Fruit fly (Drosophila melanogaster) whole organism, embryonic: ENCODE measurements around the gene pkaap.

ENCODE experiments used
- Bgb ChIP-seq: fragments of 200-800 bp; sonication (Bioruptor generic); IDR thresholded peaks from 2 replicates; pipeline ENCODE4 v1.3.6; 2022; ENCODE audit warnings: missing biosample characterization, missing genetic modification characterization; ENCODE audit not compliant: partially characterized antibody
- CG10209 ChIP-seq: fragments of 200-800 bp; sonication (Bioruptor generic); optimal IDR thresholded peaks from 3 replicates; lab custom pipeline; 2017; ENCODE audit warnings: missing biosample characterization, mild to moderate bottlenecking, missing genetic modification characterization, missing genetic modification reagents
- CG11695 ChIP-seq: fragments of 200-800 bp; sonication (Bioruptor generic); IDR thresholded peaks from 3 replicates; pipeline ENCODE4 v1.3.6; 2022; ENCODE audit warnings: missing biosample characterization, missing genetic modification characterization
- CG12942 ChIP-seq: fragments of 200-800 bp; sonication (Bioruptor generic); optimal IDR thresholded peaks from 3 replicates; lab custom pipeline; 2016; ENCODE audit warnings: missing biosample characterization, missing genetic modification characterization
- CG13123 ChIP-seq: fragments of 200-800 bp; sonication (Bioruptor generic); optimal IDR thresholded peaks from 2 replicates; lab custom pipeline; 2016; ENCODE audit warnings: missing biosample characterization, missing genetic modification characterization
- CG15479 ChIP-seq: fragments of 200-800 bp; sonication (Bioruptor generic); optimal IDR thresholded peaks from 3 replicates; lab custom pipeline; 2019; ENCODE audit warnings: missing biosample characterization, mild to moderate bottlenecking, missing genetic modification characterization, moderate library complexity
- CG1602 ChIP-seq: fragments of 200-800 bp; sonication (Bioruptor generic); optimal IDR thresholded peaks from 3 replicates; lab custom pipeline; 2016; ENCODE audit warnings: missing biosample characterization, missing genetic modification characterization
- CG1792 ChIP-seq: fragments of 200-800 bp; sonication (Bioruptor generic); optimal IDR thresholded peaks from 2 replicates; lab custom pipeline; 2016; ENCODE audit warnings: missing biosample characterization, missing genetic modification characterization
- CG30403 ChIP-seq: fragments of 200-800 bp; sonication (Bioruptor generic); optimal IDR thresholded peaks from 3 replicates; lab custom pipeline; 2016; ENCODE audit warnings: missing biosample characterization, missing genetic modification characterization
- CG31441 ChIP-seq: fragments of 200-800 bp; sonication (Bioruptor generic); IDR thresholded peaks from 2 replicates; pipeline ENCODE4 v1.3.6; 2022; ENCODE audit warnings: missing biosample characterization, missing genetic modification characterization
- CG3163 ChIP-seq: fragments of 200-800 bp; sonication (Bioruptor generic); optimal IDR thresholded peaks from 3 replicates; lab custom pipeline; 2016; ENCODE audit warnings: missing biosample characterization, missing genetic modification characterization
- CG3847 ChIP-seq: fragments of 200-800 bp; sonication (Bioruptor generic); IDR thresholded peaks from 2 replicates; pipeline ENCODE4 v1.3.6; 2022; ENCODE audit warnings: missing biosample characterization, missing genetic modification characterization
- CG3995 ChIP-seq: fragments of 200-800 bp; sonication (Bioruptor generic); optimal IDR thresholded peaks from 3 replicates; lab custom pipeline; 2016; ENCODE audit warnings: missing biosample characterization, missing genetic modification characterization
- CG4424 ChIP-seq: fragments of 200-800 bp; sonication (Bioruptor generic); optimal IDR thresholded peaks from 3 replicates; lab custom pipeline; 2016; ENCODE audit warnings: missing biosample characterization, missing genetic modification characterization
- CG6813 ChIP-seq: fragments of 200-800 bp; sonication (Bioruptor generic); optimal IDR thresholded peaks from 2 replicates; lab custom pipeline; 2017; ENCODE audit warnings: missing biosample characterization, missing genetic modification characterization, mild to moderate bottlenecking, moderate library complexity, missing genetic modification reagents
- CG7963 ChIP-seq: fragments of 200-800 bp; sonication (Bioruptor generic); IDR thresholded peaks from 3 replicates; pipeline ENCODE4 v1.3.6; 2022; ENCODE audit warnings: missing biosample characterization, missing genetic modification characterization; ENCODE audit not compliant: partially characterized antibody
- CG9817 ChIP-seq: fragments of 200-800 bp; sonication (Bioruptor generic); optimal IDR thresholded peaks from 2 replicates; lab custom pipeline; 2018; ENCODE audit warnings: missing biosample characterization, mild to moderate bottlenecking, missing genetic modification characterization, moderate library complexity
- Dp ChIP-seq: fragments of 200-800 bp; sonication (Bioruptor generic); optimal IDR thresholded peaks from 2 replicates; lab custom pipeline; 2018; ENCODE audit warnings: missing biosample characterization, mild to moderate bottlenecking, missing genetic modification characterization, moderate library complexity
- Dref ChIP-seq: fragments of 200-800 bp; sonication (Bioruptor generic); IDR thresholded peaks from 2 replicates; pipeline ENCODE4 v1.3.6; 2022; ENCODE audit warnings: missing biosample characterization, missing genetic modification characterization
- HmgD ChIP-seq: fragments of 200-800 bp; sonication (Bioruptor generic); optimal IDR thresholded peaks from 3 replicates; lab custom pipeline; 2016; ENCODE audit warnings: missing biosample characterization, missing genetic modification characterization
- Hmr ChIP-seq: fragments of 200-800 bp; sonication (Bioruptor generic); optimal IDR thresholded peaks from 3 replicates; lab custom pipeline; 2017; ENCODE audit warnings: mild to moderate bottlenecking, missing biosample characterization, missing genetic modification reagents, missing genetic modification characterization
- Hr51 ChIP-seq, 2 experiments: fragments of 200-800 bp; sonication (Bioruptor generic); optimal IDR thresholded peaks; 2 replicates in 1 of 2; 3 replicates in 1 of 2; lab custom pipeline; 2016 to 2018; ENCODE audit warnings: missing biosample characterization in 2 of 2, missing genetic modification characterization in 2 of 2, mild to moderate bottlenecking in 1 of 2, moderate library complexity in 1 of 2
- Rfx ChIP-seq: fragments of 200-800 bp; sonication (Bioruptor generic); IDR thresholded peaks from 2 replicates; pipeline ENCODE4 v1.3.6; 2022; ENCODE audit warnings: missing biosample characterization, missing genetic modification characterization
- Scr ChIP-seq: fragments of 200-800 bp; sonication (Bioruptor generic); IDR thresholded peaks from 2 replicates; pipeline ENCODE4 v1.3.6; 2022; ENCODE audit warnings: missing biosample characterization, missing genetic modification characterization; ENCODE audit not compliant: partially characterized antibody
- Sin3A ChIP-seq: fragments of >200 bp; optimal IDR thresholded peaks from 2 replicates; lab custom pipeline; 2018
- Taf1 ChIP-seq: fragments of 200-800 bp; sonication (Bioruptor generic); IDR thresholded peaks from 2 replicates; pipeline ENCODE4 v1.3.6; 2022; ENCODE audit warnings: missing biosample characterization, missing genetic modification characterization
- amos ChIP-seq: fragments of 200-800 bp; sonication (Bioruptor generic); IDR thresholded peaks from 2 replicates; pipeline ENCODE4 v1.3.6; 2022; ENCODE audit warnings: missing biosample characterization, missing genetic modification characterization; ENCODE audit not compliant: partially characterized antibody
- bab2 ChIP-seq: fragments of 200-800 bp; sonication (Bioruptor generic); optimal IDR thresholded peaks from 2 replicates; lab custom pipeline; 2016; ENCODE audit warnings: missing biosample characterization, missing genetic modification characterization
- bbx ChIP-seq: fragments of 200-800 bp; sonication (Bioruptor generic); IDR thresholded peaks from 2 replicates; pipeline ENCODE4 v1.3.6; 2022; ENCODE audit warnings: missing biosample characterization, missing genetic modification characterization; ENCODE audit not compliant: partially characterized antibody
- bcd ChIP-seq: fragments of 200-800 bp; sonication (Bioruptor generic); optimal IDR thresholded peaks from 2 replicates; lab custom pipeline; 2017; ENCODE audit warnings: missing biosample characterization, mild to moderate bottlenecking, missing genetic modification characterization
- caup ChIP-seq: fragments of 200-800 bp; sonication (Bioruptor generic); optimal IDR thresholded peaks from 3 replicates; lab custom pipeline; 2017; ENCODE audit warnings: missing biosample characterization, mild to moderate bottlenecking, missing genetic modification characterization, moderate library complexity; ENCODE audit not compliant: severe bottlenecking
- crc ChIP-seq: fragments of 200-800 bp; sonication (Bioruptor generic); optimal IDR thresholded peaks from 2 replicates; lab custom pipeline; 2016; ENCODE audit warnings: missing biosample characterization, missing genetic modification characterization
- dysf ChIP-seq: fragments of 200-800 bp; sonication (Bioruptor generic); IDR thresholded peaks from 3 replicates; pipeline ENCODE4 v1.3.6; 2022; ENCODE audit warnings: missing biosample characterization, missing genetic modification characterization
- ems ChIP-seq: fragments of 200-800 bp; sonication (Bioruptor generic); optimal IDR thresholded peaks from 3 replicates; lab custom pipeline; 2016; ENCODE audit warnings: missing biosample characterization, missing genetic modification characterization
- hkb ChIP-seq, 2 experiments: fragments of 200-800 bp in 1 of 2; fragments of >200 bp in 1 of 2; sonication (Bioruptor generic) in 1 of 2; IDR thresholded peaks in 1 of 2; optimal IDR thresholded peaks in 1 of 2; 2 replicates each; pipeline versions ENCODE4 v1.3.6 to Lab custom; 2017 to 2022; ENCODE audit warnings: missing biosample characterization in 1 of 2, missing genetic modification characterization in 1 of 2
- jumu ChIP-seq: fragments of 200-800 bp; sonication (Bioruptor generic); optimal IDR thresholded peaks from 3 replicates; lab custom pipeline; 2016; ENCODE audit warnings: missing biosample characterization, missing genetic modification characterization
- kni ChIP-seq: fragments of 200-800 bp; sonication (Bioruptor generic); optimal IDR thresholded peaks from 3 replicates; lab custom pipeline; 2017; ENCODE audit warnings: mild to moderate bottlenecking, missing biosample characterization, missing genetic modification reagents, missing genetic modification characterization
- lilli ChIP-seq: fragments of 200-800 bp; sonication (Bioruptor generic); optimal IDR thresholded peaks from 3 replicates; lab custom pipeline; 2016; ENCODE audit warnings: missing biosample characterization, missing genetic modification characterization
- mam ChIP-seq: fragments of 200-800 bp; sonication (Bioruptor generic); optimal IDR thresholded peaks from 3 replicates; lab custom pipeline; 2016; ENCODE audit warnings: missing biosample characterization, missing genetic modification characterization
- nom ChIP-seq: fragments of 200-800 bp; sonication (Bioruptor generic); optimal IDR thresholded peaks from 2 replicates; lab custom pipeline; 2017; ENCODE audit warnings: missing biosample characterization, missing genetic modification characterization, mild to moderate bottlenecking, moderate library complexity, missing genetic modification reagents
- oc ChIP-seq: fragments of 200-800 bp; sonication (Bioruptor generic); optimal IDR thresholded peaks from 2 replicates; lab custom pipeline; 2018; ENCODE audit warnings: missing biosample characterization, mild to moderate bottlenecking, missing genetic modification characterization, moderate library complexity
- pfk ChIP-seq: fragments of 200-800 bp; sonication (Bioruptor generic); optimal IDR thresholded peaks from 2 replicates; lab custom pipeline; 2018; ENCODE audit warnings: missing biosample characterization, mild to moderate bottlenecking, missing genetic modification characterization, moderate library complexity
- ranshi ChIP-seq: fragments of 200-800 bp; sonication (Bioruptor generic); IDR thresholded peaks from 2 replicates; pipeline ENCODE4 v1.3.6; 2022; ENCODE audit warnings: missing biosample characterization, missing genetic modification characterization
- row ChIP-seq: fragments of 200-800 bp; sonication (Bioruptor generic); IDR thresholded peaks from 3 replicates; pipeline ENCODE4 v1.3.6; 2022; ENCODE audit warnings: missing biosample characterization, missing genetic modification characterization
- sob ChIP-seq: fragments of 200-800 bp; sonication (Bioruptor generic); IDR thresholded peaks from 2 replicates; pipeline ENCODE4 v1.3.6; 2022; ENCODE audit warnings: missing biosample characterization, missing genetic modification characterization
- stwl ChIP-seq: fragments of 200-800 bp; sonication (Bioruptor generic); optimal IDR thresholded peaks from 3 replicates; lab custom pipeline; 2018; ENCODE audit warnings: missing biosample characterization, mild to moderate bottlenecking, missing genetic modification characterization, moderate library complexity
- tna ChIP-seq: fragments of 200-800 bp; sonication (Bioruptor generic); IDR thresholded peaks from 2 replicates; pipeline ENCODE4 v1.3.6; 2022; ENCODE audit warnings: missing biosample characterization, missing genetic modification characterization; ENCODE audit not compliant: partially characterized antibody
- trem ChIP-seq: fragments of 200-800 bp; optimal IDR thresholded peaks from 3 replicates; lab custom pipeline; 2019; ENCODE audit warnings: missing biosample characterization, mild to moderate bottlenecking, missing genetic modification characterization, moderate library complexity
- yki ChIP-seq: fragments of >200 bp; optimal IDR thresholded peaks from 3 replicates; lab custom pipeline; 2018

Gene pkaap

DNA sequence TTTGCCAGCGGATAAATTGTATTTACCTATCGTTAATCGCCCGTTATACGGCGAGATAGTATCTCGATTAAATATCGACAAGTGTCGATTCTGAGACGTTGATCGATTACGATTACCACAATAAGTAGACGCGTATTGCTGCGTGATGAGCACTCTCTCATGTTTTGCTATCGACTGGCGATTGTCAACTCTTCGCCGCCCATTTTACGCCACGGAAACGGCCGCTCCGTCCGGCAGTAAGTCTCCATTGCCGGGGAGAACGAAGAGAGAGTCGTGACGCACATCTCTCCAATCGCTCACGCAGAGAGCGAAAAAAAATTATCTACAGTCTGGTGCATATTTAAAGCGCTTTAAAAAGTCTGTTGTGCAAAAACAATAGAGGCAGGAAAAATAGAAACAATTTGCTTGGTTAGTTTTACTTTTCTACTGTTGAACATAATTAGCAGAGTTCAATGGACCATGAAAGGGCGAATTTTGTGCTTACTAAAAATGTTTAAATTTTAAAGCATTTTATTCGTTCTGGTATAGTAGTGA, 36.4 kb upstream of the pkaap start, which contains the start of gene CG46309 (continued):
- TF ChIP-seq CG30403 (GFP tag; lab: Kevin White, UChicago) (peak; percentile 58), crc (GFP tag; lab: Kevin White, UChicago) (peak; percentile 38), hkb (optimal IDR thresholded peaks at IDR 0.05; lab: Kevin White, UChicago) (no peak), hkb (GFP tag; IDR thresholded peaks at IDR 0.05; lab: Robert Waterston, UW) (0 out of 2 replicates have a peak, but pooled peaks have one; percentile 14), tna (GFP tag; lab: Robert Waterston, UW) (peak; percentile 99), CG13123 (GFP tag; lab: Kevin White, UChicago) (no peak), CG7963 (GFP tag; lab: Robert Waterston, UW) (peak; percentile 89), kni (GFP tag; lab: Kevin White, UChicago) (no peak), Sin3A (lab: Kevin White, UChicago) (no peak), Hmr (GFP tag; lab: Kevin White, UChicago) (peak; percentile 29), stwl (tag; lab: Kevin White, UChicago) (peak; percentile 96), bab2 (GFP tag; lab: Kevin White, UChicago) (peak; percentile 30), CG4424 (GFP tag; lab: Kevin White, UChicago) (peak; percentile 18), Rfx (GFP tag; lab: Robert Waterston, UW) (no peak; the same call in 1 of the 2 replicates), CG9817 (tag; lab: Kevin White, UChicago) (no peak), lilli (GFP tag; lab: Kevin White, UChicago) (peak; percentile 70), ranshi (GFP tag; lab: Robert Waterston, UW) (no peak; the same call in 1 of the 2 replicates), CG15479 (GFP tag; lab: Kevin White, UChicago) (peak; percentile 60), Dref (GFP tag; lab: Robert Waterston, UW) (peak; percentile 75; the same call in 1 of the 2 replicates), trem (tag; lab: Kevin White, UChicago) (no peak), CG1602 (peak; percentile 10), amos (peak; percentile 84; the same call in 1 of the 2 replicates), bbx (GFP tag; lab: Robert Waterston, UW) (peak; percentile 94), CG3995 (GFP tag; lab: Kevin White, UChicago) (no peak), bcd (no peak), oc (tag; lab: Kevin White, UChicago) (no peak), CG10209 (no peak), mam (GFP tag; lab: Kevin White, UChicago) (peak; percentile 44), nom (GFP tag; lab: Kevin White, UChicago) (peak; percentile 17), HmgD (GFP tag; lab: Kevin White, UChicago) (no peak), Taf1 (GFP tag; lab: Robert Waterston, UW) (peak; percentile 30; the same call in 1 of the 2 replicates), CG3163 (GFP tag; lab: Kevin White, UChicago) (peak; percentile 36), CG31441 (no peak), CG6813 (GFP tag; lab: Kevin White, UChicago) (peak; percentile 37), dysf (no peak; the same call in 2 of the 3 replicates), Hr51 (GFP tag; optimal IDR thresholded peaks at IDR 0.05; lab: Kevin White, UChicago) (peak in 1 of 2 experiments; percentile 31), CG3847 (GFP tag; lab: Robert Waterston, UW) (no peak), caup (GFP tag; lab: Kevin White, UChicago) (peak; percentile 46), pfk (GFP tag; lab: Kevin White, UChicago) (peak; percentile 19), Dp (peak; percentile 2), Scr (peak; percentile 89), jumu (GFP tag; lab: Kevin White, UChicago) (no peak), CG1792 (GFP tag; lab: Kevin White, UChicago) (no peak), ems (GFP tag; lab: Kevin White, UChicago) (peak; percentile 6), sob (GFP tag; lab: Robert Waterston, UW) (no peak; the same call in 1 of the 2 replicates), CG11695 (GFP tag; lab: Robert Waterston, UW) (peak; percentile 59; the same call in 2 of the 3 replicates), CG12942 (GFP tag; lab: Kevin White, UChicago) (peak; percentile 22), row (GFP tag; lab: Robert Waterston, UW) (peak; percentile 76; the same call in 1 of the 3 replicates), Bgb (GFP tag; lab: Robert Waterston, UW) (peak; percentile 94), yki (lab: Kevin White, UChicago) (peak; percentile 43)
